Fruit fly (Drosophila melanogaster): ENCODE results near the gene Glyp.

The Glyp gene

dm6 chr2L:2130157-2130987, at the start of gene Glyp (continued):
- TF ChIP-seq cyc (GFP tag; optimal IDR thresholded peaks at IDR 0.05) (peak; percentile 90), Hr4 (GFP tag; optimal IDR thresholded peaks at IDR 0.05) (peak; percentile 97), Eip75B (GFP tag; optimal IDR thresholded peaks at IDR 0.05) (peak; percentile 95), CG34406 (GFP tag; optimal IDR thresholded peaks at IDR 0.05) (peak; percentile 98), fd85E (GFP tag; optimal IDR thresholded peaks at IDR 0.05) (peak; percentile 87), Smox (GFP tag; optimal IDR thresholded peaks at IDR 0.05) (peak; percentile 93), salr (GFP tag; optimal IDR thresholded peaks at IDR 0.05) (peak; percentile 86 to 95), vri (GFP tag; optimal IDR thresholded peaks at IDR 0.05) (peak; percentile 96), CG9139 (GFP tag; optimal IDR thresholded peaks at IDR 0.05) (peak; percentile 93), CG32006 (GFP tag; optimal IDR thresholded peaks at IDR 0.05) (peak; percentile 99)

- no peak for TF ChIP-seq svp (GFP tag)
- TF ChIP-seq CG32006 (GFP tag; optimal IDR thresholded peaks at IDR 0.05): peak; percentile 20
- TF ChIP-seq OdsH (GFP tag; optimal IDR thresholded peaks at IDR 0.05): no peak
- TF ChIP-seq CG31627 (GFP tag; optimal IDR thresholded peaks at IDR 0.05): no peak
- no peak for TF ChIP-seq Sox15 (GFP tag; optimal IDR thresholded peaks at IDR 0.05)
- no peak for TF ChIP-seq net (GFP tag; optimal IDR thresholded peaks at IDR 0.05)
- TF ChIP-seq Hr39 (GFP tag; optimal IDR thresholded peaks at IDR 0.05): peak; percentile 16
- TF ChIP-seq eg (GFP tag; IDR thresholded peaks at IDR 0.05): peak; percentile 33; the same call in 1 of the 3 replicates
- no peak for TF ChIP-seq CG1621 (tag; optimal IDR thresholded peaks at IDR 0.05)
- no peak for TF ChIP-seq CG6854 (GFP tag; optimal IDR thresholded peaks at IDR 0.05)
- peak; percentile 9 for TF ChIP-seq Met (GFP tag; optimal IDR thresholded peaks at IDR 0.05)
Observed at dm6 chr2L:2084349-2084748, 46.3 kb upstream of the Glyp start.

dm6 chr2L:2090235-2090634, 40.4 kb upstream of the Glyp start:
- TF ChIP-seq CG6276 (GFP tag; optimal IDR thresholded peaks at IDR 0.05) (no peak), Eip78C (GFP tag) (peak; percentile 57), fd85E (GFP tag; optimal IDR thresholded peaks at IDR 0.05) (no peak), svp (GFP tag) (peak; percentile 29), dac (GFP tag; optimal IDR thresholded peaks at IDR 0.05) (no peak), CG34406 (GFP tag; optimal IDR thresholded peaks at IDR 0.05) (no peak), CG31627 (GFP tag; optimal IDR thresholded peaks at IDR 0.05) (no peak), CG6163 (GFP tag; IDR thresholded peaks at IDR 0.05) (0 out of 3 replicates have a peak, but pooled peaks have one; percentile 32), CG8632 (GFP tag; optimal IDR thresholded peaks at IDR 0.05) (no peak), net (GFP tag; optimal IDR thresholded peaks at IDR 0.05) (no peak), acj6 (GFP tag; optimal IDR thresholded peaks at IDR 0.05) (no peak)

DNA sequence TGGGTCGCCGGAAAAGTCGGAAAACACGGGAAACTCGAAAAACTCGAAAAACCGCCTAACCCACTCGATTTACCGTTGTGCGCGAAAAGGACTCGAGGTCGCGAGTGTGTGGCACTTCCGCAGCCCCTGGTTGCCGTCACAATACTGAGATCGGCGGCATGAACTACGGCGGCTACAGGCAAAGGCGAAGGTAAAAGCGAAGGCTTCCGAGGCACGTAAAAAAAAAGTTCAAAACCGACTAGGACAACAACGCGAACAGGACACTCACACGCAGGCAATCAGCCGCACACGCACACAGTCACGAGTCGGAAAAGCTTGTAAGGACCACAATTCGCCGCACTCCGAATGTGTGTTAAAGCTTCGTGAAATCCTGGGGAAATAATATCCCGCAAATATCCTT, 20.9 kb upstream of the Glyp start, which contains the start of gene dpr3:
dpr3 (minus strand) TSS at position 133 of the 400 bp plus-strand sequence.
- TF ChIP-seq ss (GFP tag; optimal IDR thresholded peaks at IDR 0.05) (no peak), CG16779 (tag; optimal IDR thresholded peaks at IDR 0.05) (no peak), CG8319 (GFP tag; optimal IDR thresholded peaks at IDR 0.05) (no peak), CG6808 (GFP tag; optimal IDR thresholded peaks at IDR 0.05) (no peak), fkh (GFP tag; optimal IDR thresholded peaks at IDR 0.05) (no peak), CG8632 (GFP tag; optimal IDR thresholded peaks at IDR 0.05) (no peak), esn (GFP tag; optimal IDR thresholded peaks at IDR 0.05) (no peak), CG15336 (GFP tag; IDR thresholded peaks at IDR 0.05) (no peak), CG32006 (GFP tag; optimal IDR thresholded peaks at IDR 0.05) (no peak), Hr4 (GFP tag; optimal IDR thresholded peaks at IDR 0.05) (no peak), CG3919 (GFP tag; optimal IDR thresholded peaks at IDR 0.05) (no peak)
